Worm (Caenorhabditis elegans) whole organism, L2 larva: ENCODE results near the gene nas-4.

Source experiments
- ceh-82 ChIP-seq: fragments of 150-350 bp; optimal IDR thresholded peaks from 2 replicates; lab custom pipeline; 2014; ENCODE audit warnings: missing biosample characterization, missing genetic modification characterization
- nhr-6 ChIP-seq: fragments of 150-350 bp; optimal IDR thresholded peaks from 2 replicates; lab custom pipeline; 2014; ENCODE audit warnings: missing biosample characterization, missing genetic modification characterization
- nhr-77 ChIP-seq: fragments of 150-350 bp; optimal IDR thresholded peaks from 2 replicates; lab custom pipeline; 2014; ENCODE audit warnings: missing biosample characterization, missing genetic modification characterization
- snpc-4 ChIP-seq: fragments of 150-350 bp; optimal IDR thresholded peaks from 2 replicates; lab custom pipeline; 2014; ENCODE audit warnings: missing biosample characterization, missing genetic modification characterization
- ztf-4 ChIP-seq: fragments of 150-350 bp; optimal IDR thresholded peaks from 2 replicates; lab custom pipeline; 2014; ENCODE audit warnings: missing biosample characterization, missing genetic modification characterization

DNA sequence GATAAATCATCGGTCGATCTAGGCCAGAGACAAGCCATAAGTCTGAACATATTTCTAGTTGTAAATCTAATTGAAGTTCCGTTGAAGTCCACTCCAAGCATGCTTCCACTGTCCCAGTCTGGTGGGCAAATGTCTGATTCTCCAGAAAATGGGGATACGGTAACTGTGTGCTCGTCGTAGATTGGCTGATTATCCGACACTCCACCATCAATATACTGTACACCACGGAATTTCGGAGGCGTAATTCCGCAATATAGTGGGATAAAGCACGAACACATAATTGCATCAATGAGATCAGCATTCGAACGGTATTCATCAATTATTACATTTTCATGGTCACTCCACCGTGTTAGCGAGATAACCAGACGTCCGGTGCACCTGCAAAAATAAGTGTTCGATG lies 2.8 kb upstream of the nas-4 start:
- no peak for TF ChIP-seq nhr-6 (tag; lab: Kevin White, UChicago)
- no peak for TF ChIP-seq ceh-82 (tag; lab: Kevin White, UChicago)
- TF ChIP-seq nhr-77 = no peak
- TF ChIP-seq snpc-4 = no peak
- no peak for TF ChIP-seq ztf-4 (tag; lab: Kevin White, UChicago)
